Fruit fly (Drosophila melanogaster) whole organism, embryonic: ENCODE data around the gene nonA.

Source experiments
- CkIIα-i1 ChIP-seq: fragments of 200-800 bp; sonication (Bioruptor generic); IDR thresholded peaks from 2 replicates; pipeline ENCODE4 v1.3.6; 2022; ENCODE audit warnings: missing biosample characterization, missing genetic modification characterization
- NFAT ChIP-seq: fragments of 200-800 bp; sonication (Bioruptor generic); IDR thresholded peaks from 2 replicates; pipeline ENCODE4 v1.3.6; 2022; ENCODE audit warnings: missing biosample characterization, missing genetic modification characterization
- Sox100B ChIP-seq: fragments of 200-800 bp; sonication (Bioruptor generic); optimal IDR thresholded peaks from 3 replicates; lab custom pipeline; 2018; ENCODE audit warnings: missing biosample characterization, mild to moderate bottlenecking, missing genetic modification characterization
- chif ChIP-seq, 2 experiments: fragments of 200-800 bp; sonication (Bioruptor generic); optimal IDR thresholded peaks; 3 replicates each; lab custom pipeline; 2016; ENCODE audit warnings: missing biosample characterization in 2 of 2, missing genetic modification characterization in 2 of 2
- crc ChIP-seq: fragments of 200-800 bp; sonication (Bioruptor generic); optimal IDR thresholded peaks from 2 replicates; lab custom pipeline; 2016; ENCODE audit warnings: missing biosample characterization, missing genetic modification characterization

Gene nonA

dm6 chrX:16420878-16421277 is 59.5 kb downstream of the nonA start:
- TF ChIP-seq crc (GFP tag; lab: Kevin White, UChicago) (no peak), NFAT (GFP tag; lab: Robert Waterston, UW) (no peak), CkIIα-i1 (no peak), chif (GFP tag; optimal IDR thresholded peaks at IDR 0.05; lab: Kevin White, UChicago) (no peak), Sox100B (GFP tag; lab: Kevin White, UChicago) (no peak)
